2 fruit fly cellular contexts compared by ENCODE assay signal in the genomic region with DNA sequence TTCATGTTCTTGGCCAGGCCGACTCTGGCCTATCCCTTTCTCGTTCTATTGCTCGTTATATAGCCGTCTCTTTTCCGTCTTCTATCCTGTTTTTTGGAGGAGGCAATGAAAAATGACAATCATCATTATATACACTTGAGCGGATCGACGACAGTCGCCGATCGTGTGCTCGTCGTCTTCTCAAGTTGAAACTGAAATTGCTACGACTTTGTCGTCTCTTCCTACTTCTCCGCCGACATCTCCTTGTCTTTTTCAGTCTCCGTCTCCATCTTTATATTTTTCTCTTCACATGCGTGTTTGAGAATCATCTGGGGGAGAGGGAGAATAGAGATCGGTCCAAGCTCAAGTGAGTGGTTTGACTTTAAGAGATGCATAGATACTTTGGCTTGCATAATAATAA.
TF ChIP-seq lines count a peak whose summit lies in the region.

No protein-coding gene starts in this region.

- TF ChIP-seq CTCF in whole organism, embryonic (GFP tag; optimal IDR thresholded peaks at IDR 0.05; lab: Kevin White, UChicago) = no peak

TF ChIP-seq in whole organism, embryonic, 481 proteins besides CTCF, POLR2A, EP300 and RAD21:
- TF ChIP-seq sd (tag; optimal IDR thresholded peaks at IDR 0.05; lab: Kevin White, UChicago) = no peak
- no peak for TF ChIP-seq NC2α (GFP tag; optimal IDR thresholded peaks at IDR 0.05; lab: Kevin White, UChicago)
- TF ChIP-seq CG2199 (GFP tag; IDR thresholded peaks at IDR 0.05; lab: Robert Waterston, UW) = 0 out of 3 replicates have a peak, but pooled peaks have one; percentile 20
- peak; percentile 53 for TF ChIP-seq pros (GFP tag; optimal IDR thresholded peaks at IDR 0.05; lab: Kevin White, UChicago)

TF ChIP-seq in whole organism, prepupa, 60 proteins besides CTCF, POLR2A, EP300 and RAD21:
- TF ChIP-seq Eip78C (GFP tag; lab: Kevin White, UChicago) (peak; percentile 4), CG1621 (tag; optimal IDR thresholded peaks at IDR 0.05; lab: Kevin White, UChicago) (no peak), CG6163 (GFP tag; IDR thresholded peaks at IDR 0.05; lab: Robert Waterston, UW) (0 out of 3 replicates have a peak, but pooled peaks have one; percentile 8), dac (GFP tag; optimal IDR thresholded peaks at IDR 0.05; lab: Kevin White, UChicago) (no peak), dsx (GFP tag; optimal IDR thresholded peaks at IDR 0.05; lab: Kevin White, UChicago; ENCODE audit: poor library complexity, severe bottlenecking) (peak; percentile 61)
